Fruit fly (Drosophila melanogaster) whole organism, prepupa: Measurements from ENCODE around the gene wdb.

Experiments
- Blimp-1 ChIP-seq: fragments of 200-800 bp; sonication (Bioruptor generic); optimal IDR thresholded peaks from 3 replicates; lab custom pipeline; 2017; ENCODE audit warnings: missing biosample characterization, missing genetic modification characterization, mild to moderate bottlenecking, moderate library complexity, missing genetic modification reagents
- CG10631 ChIP-seq: fragments of 200-800 bp; sonication (Bioruptor generic); optimal IDR thresholded peaks from 2 replicates; lab custom pipeline; 2016; ENCODE audit warnings: missing biosample characterization, missing genetic modification characterization
- CG11294 ChIP-seq: fragments of 200-800 bp; sonication (Bioruptor generic); IDR thresholded peaks from 2 replicates; pipeline ENCODE4 v1.3.6; 2022; ENCODE audit warnings: missing biosample characterization, missing genetic modification characterization
- CG11762 ChIP-seq: fragments of 200-800 bp; sonication (Bioruptor generic); optimal IDR thresholded peaks from 3 replicates; lab custom pipeline; 2016; ENCODE audit warnings: missing biosample characterization, missing genetic modification characterization; ENCODE audit not compliant: insufficient read depth
- CG11902 ChIP-seq: fragments of 200-800 bp; sonication (Bioruptor generic); optimal IDR thresholded peaks from 3 replicates; lab custom pipeline; 2016; ENCODE audit warnings: missing biosample characterization, missing genetic modification characterization
- CG31627 ChIP-seq: fragments of 200-800 bp; sonication (Bioruptor generic); optimal IDR thresholded peaks from 3 replicates; lab custom pipeline; 2016; ENCODE audit warnings: missing biosample characterization, missing genetic modification characterization
- CG32006 ChIP-seq: fragments of 200-800 bp; sonication (Bioruptor generic); optimal IDR thresholded peaks from 3 replicates; lab custom pipeline; 2017; ENCODE audit warnings: missing biosample characterization, mild to moderate bottlenecking, missing genetic modification characterization
- CG3919 ChIP-seq: fragments of 200-800 bp; sonication (Bioruptor generic); optimal IDR thresholded peaks from 3 replicates; lab custom pipeline; 2016; ENCODE audit warnings: missing biosample characterization, missing genetic modification characterization
- CG4318 ChIP-seq: fragments of 200-800 bp; sonication (Bioruptor generic); optimal IDR thresholded peaks from 3 replicates; lab custom pipeline; 2017; ENCODE audit warnings: missing biosample characterization, mild to moderate bottlenecking, missing genetic modification characterization
- CG6163 ChIP-seq: fragments of 200-800 bp; sonication (Bioruptor generic); IDR thresholded peaks from 3 replicates; pipeline ENCODE4 v1.3.6; 2022; ENCODE audit warnings: missing biosample characterization, missing genetic modification characterization
- CG6792 ChIP-seq: fragments of 200-800 bp; sonication (Bioruptor generic); optimal IDR thresholded peaks from 3 replicates; lab custom pipeline; 2016; ENCODE audit warnings: missing biosample characterization, missing genetic modification characterization
- CG6808 ChIP-seq: fragments of 200-800 bp; sonication (Bioruptor generic); optimal IDR thresholded peaks from 3 replicates; lab custom pipeline; 2017; ENCODE audit warnings: missing biosample characterization, missing genetic modification characterization, mild to moderate bottlenecking, moderate library complexity, missing genetic modification reagents
- CG6854 ChIP-seq: fragments of 200-800 bp; sonication (Bioruptor generic); optimal IDR thresholded peaks from 2 replicates; lab custom pipeline; 2017; ENCODE audit warnings: missing biosample characterization, mild to moderate bottlenecking, missing genetic modification characterization
- CG7368 ChIP-seq: fragments of 200-800 bp; sonication (Bioruptor generic); optimal IDR thresholded peaks from 3 replicates; lab custom pipeline; 2016; ENCODE audit warnings: missing biosample characterization, missing genetic modification characterization
- CG8119 ChIP-seq: fragments of 200-800 bp; sonication (Bioruptor generic); IDR thresholded peaks from 3 replicates; pipeline ENCODE4 v1.3.6; 2022; ENCODE audit warnings: missing biosample characterization, missing genetic modification characterization
- CG8319 ChIP-seq: fragments of 200-800 bp; sonication (Bioruptor generic); optimal IDR thresholded peaks from 3 replicates; lab custom pipeline; 2016; ENCODE audit warnings: missing biosample characterization, missing genetic modification characterization
- CG8632 ChIP-seq: fragments of 200-800 bp; sonication (Bioruptor generic); optimal IDR thresholded peaks from 3 replicates; lab custom pipeline; 2016; ENCODE audit warnings: missing biosample characterization, missing genetic modification characterization
- Eip75B ChIP-seq: fragments of 200-800 bp; sonication (Bioruptor generic); optimal IDR thresholded peaks from 3 replicates; lab custom pipeline; 2016; ENCODE audit warnings: missing biosample characterization, missing genetic modification characterization
- Eip78C ChIP-seq: fragments of 200-800 bp; sonication (Bioruptor generic); peaks from one replicate; lab custom pipeline; 2016; ENCODE audit warnings: missing biosample characterization, missing genetic modification characterization
- Eip93F ChIP-seq: fragments of 200-800 bp; sonication (Bioruptor generic); optimal IDR thresholded peaks from 2 replicates; lab custom pipeline; 2016; ENCODE audit warnings: missing biosample characterization, mild to moderate bottlenecking, missing genetic modification characterization
- Ets21C ChIP-seq: fragments of 200-800 bp; sonication (Bioruptor generic); optimal IDR thresholded peaks from 3 replicates; lab custom pipeline; 2016; ENCODE audit warnings: missing biosample characterization, missing genetic modification characterization
- Gug ChIP-seq: fragments of 200-800 bp; sonication (Bioruptor generic); IDR thresholded peaks from 2 replicates; pipeline ENCODE4 v1.3.6; 2022; ENCODE audit warnings: missing biosample characterization, missing genetic modification characterization
- Hr38 ChIP-seq: sonication (Bioruptor generic); optimal IDR thresholded peaks from 2 replicates; lab custom pipeline; 2016; ENCODE audit warnings: missing biosample characterization, missing genetic modification characterization
- Hr4 ChIP-seq: fragments of 200-800 bp; sonication (Bioruptor generic); optimal IDR thresholded peaks from 3 replicates; lab custom pipeline; 2016; ENCODE audit warnings: missing biosample characterization, missing genetic modification characterization
- Met ChIP-seq: fragments of 200-800 bp; sonication (Bioruptor generic); optimal IDR thresholded peaks from 3 replicates; lab custom pipeline; 2016; ENCODE audit warnings: missing biosample characterization, missing genetic modification characterization
- OdsH ChIP-seq: fragments of 200-800 bp; sonication (Bioruptor generic); optimal IDR thresholded peaks from 3 replicates; lab custom pipeline; 2016; ENCODE audit warnings: missing biosample characterization, missing genetic modification characterization
- Smox ChIP-seq: fragments of 200-800 bp; sonication (Bioruptor generic); optimal IDR thresholded peaks from 3 replicates; lab custom pipeline; 2016; ENCODE audit warnings: missing biosample characterization, missing genetic modification characterization
- Sox14 ChIP-seq: fragments of 200-800 bp; sonication (Bioruptor generic); optimal IDR thresholded peaks from 3 replicates; lab custom pipeline; 2016; ENCODE audit warnings: missing biosample characterization, missing genetic modification characterization
- Sox15 ChIP-seq: fragments of 200-800 bp; sonication (Bioruptor generic); optimal IDR thresholded peaks from 3 replicates; lab custom pipeline; 2016; ENCODE audit warnings: missing biosample characterization, missing genetic modification characterization
- achi ChIP-seq: fragments of 200-800 bp; sonication (Bioruptor generic); optimal IDR thresholded peaks from 3 replicates; lab custom pipeline; 2016; ENCODE audit warnings: missing biosample characterization, missing genetic modification characterization
- acj6 ChIP-seq: fragments of 200-800 bp; sonication (Bioruptor generic); optimal IDR thresholded peaks from 3 replicates; lab custom pipeline; 2016; ENCODE audit warnings: missing biosample characterization, missing genetic modification characterization
- cyc ChIP-seq: fragments of 200-800 bp; sonication (Bioruptor generic); optimal IDR thresholded peaks from 3 replicates; lab custom pipeline; 2016; ENCODE audit warnings: missing biosample characterization, missing genetic modification characterization
- dac ChIP-seq: fragments of 200-800 bp; sonication (Bioruptor generic); optimal IDR thresholded peaks from 2 replicates; lab custom pipeline; 2017; ENCODE audit warnings: missing biosample characterization, mild to moderate bottlenecking, missing genetic modification characterization
- dsx ChIP-seq: fragments of 200-800 bp; optimal IDR thresholded peaks from 3 replicates; lab custom pipeline; 2019; ENCODE audit warnings: missing biosample characterization, mild to moderate bottlenecking, missing genetic modification characterization, moderate library complexity; ENCODE audit not compliant: poor library complexity, severe bottlenecking
- eg ChIP-seq: fragments of 200-800 bp; sonication (Bioruptor generic); IDR thresholded peaks from 3 replicates; pipeline ENCODE4 v1.3.6; 2022; ENCODE audit warnings: missing biosample characterization, missing genetic modification characterization
- esn ChIP-seq: fragments of 200-800 bp; sonication (Bioruptor generic); optimal IDR thresholded peaks from 2 replicates; lab custom pipeline; 2016; ENCODE audit warnings: missing biosample characterization, mild to moderate bottlenecking, missing genetic modification characterization, moderate library complexity
- fd59A ChIP-seq: fragments of 200-800 bp; sonication (Bioruptor generic); optimal IDR thresholded peaks from 2 replicates; lab custom pipeline; 2017; ENCODE audit warnings: missing biosample characterization, mild to moderate bottlenecking, missing genetic modification characterization, missing genetic modification reagents
- lz ChIP-seq: fragments of 200-800 bp; sonication (Bioruptor generic); optimal IDR thresholded peaks from 3 replicates; lab custom pipeline; 2016; ENCODE audit warnings: missing biosample characterization, missing genetic modification characterization
- net ChIP-seq: fragments of 200-800 bp; sonication (Bioruptor generic); optimal IDR thresholded peaks from 3 replicates; lab custom pipeline; 2016; ENCODE audit warnings: missing biosample characterization, missing genetic modification characterization
- salr ChIP-seq, 2 experiments: fragments of 200-800 bp; sonication (Bioruptor generic); optimal IDR thresholded peaks; 3 replicates each; lab custom pipeline; 2016 to 2018; ENCODE audit warnings: missing biosample characterization in 2 of 2, missing genetic modification characterization in 2 of 2, mild to moderate bottlenecking in 1 of 2
- spab ChIP-seq: fragments of 200-800 bp; sonication (Bioruptor generic); optimal IDR thresholded peaks from 2 replicates; lab custom pipeline; 2017; ENCODE audit warnings: missing biosample characterization, mild to moderate bottlenecking, missing genetic modification characterization, missing genetic modification reagents
- svp ChIP-seq: fragments of 200-800 bp; sonication (Bioruptor generic); peaks from one replicate; lab custom pipeline; 2016; ENCODE audit warnings: missing biosample characterization, missing genetic modification characterization
- topi ChIP-seq: fragments of 200-800 bp; sonication (Bioruptor generic); optimal IDR thresholded peaks from 3 replicates; lab custom pipeline; 2016; ENCODE audit warnings: missing biosample characterization, missing genetic modification characterization

Gene wdb

DNA sequence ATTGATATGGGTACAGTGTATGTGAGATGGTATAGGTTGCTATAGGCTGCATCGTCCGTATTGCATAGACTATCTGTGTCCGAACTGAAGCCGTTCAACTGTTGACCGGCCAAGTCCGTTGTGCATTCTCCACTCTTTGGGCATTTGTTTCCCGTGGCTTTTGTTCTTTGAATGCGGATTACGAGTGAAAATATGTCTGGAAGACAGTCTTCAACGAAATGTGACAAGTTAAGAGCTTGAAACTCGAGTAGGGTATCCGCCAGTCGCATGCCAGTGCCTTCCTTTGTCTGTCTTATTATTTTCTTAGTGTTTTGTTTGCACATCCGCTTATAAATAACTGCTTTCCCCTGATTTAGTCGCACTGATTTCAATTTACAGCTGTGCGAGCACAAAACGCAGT is 21.6 kb upstream of the wdb start (continued):
- TF ChIP-seq CG10631 (GFP tag; lab: Kevin White, UChicago) (no peak), Smox (no peak), esn (GFP tag; lab: Kevin White, UChicago) (no peak), CG31627 (no peak), CG6792 (GFP tag; lab: Kevin White, UChicago) (no peak), Hr38 (no peak), salr (GFP tag; optimal IDR thresholded peaks at IDR 0.05; lab: Kevin White, UChicago) (no peak), Gug (0 out of 2 replicates have a peak, but pooled peaks have one; percentile 8), lz (GFP tag; lab: Kevin White, UChicago) (no peak), CG6808 (GFP tag; lab: Kevin White, UChicago) (no peak), net (no peak), achi (GFP tag; lab: Kevin White, UChicago) (no peak), CG3919 (GFP tag; lab: Kevin White, UChicago) (no peak), Sox14 (peak; percentile 23), topi (GFP tag; lab: Kevin White, UChicago) (no peak), CG4318 (no peak), CG6854 (GFP tag; lab: Kevin White, UChicago) (no peak), CG7368 (GFP tag; lab: Kevin White, UChicago) (no peak), fd59A (no peak), svp (GFP tag; lab: Kevin White, UChicago) (peak; percentile 90), CG6163 (GFP tag; lab: Robert Waterston, UW) (0 out of 3 replicates have a peak, but pooled peaks have one; percentile 32)

DNA sequence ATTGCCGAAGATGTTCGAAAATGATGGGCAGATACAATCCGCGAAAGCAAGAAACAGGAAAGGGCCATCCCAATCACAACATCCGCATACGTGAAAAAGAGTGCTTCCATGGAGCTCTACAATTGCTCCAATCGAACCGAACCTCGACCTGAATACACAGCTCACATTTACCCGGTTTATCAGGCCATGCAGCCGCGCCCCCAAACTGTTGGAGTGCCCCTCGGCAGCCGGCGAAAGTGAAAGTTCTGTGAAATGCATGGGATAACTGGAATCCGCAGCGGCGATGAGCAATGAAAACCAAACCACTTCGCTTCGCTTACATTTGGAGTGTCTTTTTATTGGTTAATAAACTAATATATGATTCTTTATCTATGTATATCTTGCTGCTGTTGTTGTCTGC is 15.2 kb upstream of the wdb start:
- no peak for TF ChIP-seq salr (GFP tag; optimal IDR thresholded peaks at IDR 0.05; lab: Kevin White, UChicago)
- TF ChIP-seq CG32006 (GFP tag; lab: Kevin White, UChicago): peak; percentile 13
- TF ChIP-seq CG6854 (GFP tag; lab: Kevin White, UChicago): peak; percentile 72
- peak; percentile 98 for TF ChIP-seq Blimp-1 (GFP tag; lab: Kevin White, UChicago)
- peak; percentile 0 for TF ChIP-seq Eip78C (GFP tag; lab: Kevin White, UChicago)
- no peak for TF ChIP-seq Hr4 (GFP tag; lab: Kevin White, UChicago)
- no peak for TF ChIP-seq acj6
- no peak for TF ChIP-seq spab (GFP tag; lab: Kevin White, UChicago)
- TF ChIP-seq svp (GFP tag; lab: Kevin White, UChicago): peak; percentile 47
- TF ChIP-seq Eip75B: peak; percentile 45

DNA sequence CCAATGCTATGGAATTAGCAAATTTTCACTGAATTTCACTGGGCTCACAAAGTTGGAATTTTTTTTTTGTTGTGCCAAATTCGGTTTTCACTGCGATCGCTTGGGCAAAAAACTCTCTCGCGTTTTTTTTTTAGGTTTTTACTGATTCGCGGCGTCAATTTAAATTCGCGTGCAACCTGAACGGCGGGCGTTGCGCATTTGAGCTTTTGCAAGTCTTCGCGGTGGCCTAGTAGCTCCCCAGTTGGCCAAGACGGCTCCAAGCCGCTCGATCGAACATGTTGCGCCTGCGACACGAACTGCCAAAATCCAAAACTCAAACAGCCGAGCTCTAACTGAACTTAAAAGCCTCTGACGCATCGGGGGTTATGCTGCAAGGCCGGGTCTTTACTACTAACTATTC is 13.9 kb upstream of the wdb start, which contains the start of gene CG5639:
Gene CG5639 (minus strand): TSS at position 152 of the 400 bp plus-strand sequence.
- TF ChIP-seq eg (GFP tag; lab: Robert Waterston, UW): 0 out of 3 replicates have a peak, but pooled peaks have one; percentile 26
- no peak for TF ChIP-seq Eip75B
- peak; percentile 22 for TF ChIP-seq Blimp-1 (GFP tag; lab: Kevin White, UChicago)
- TF ChIP-seq Eip78C (GFP tag; lab: Kevin White, UChicago): peak; percentile 41

DNA sequence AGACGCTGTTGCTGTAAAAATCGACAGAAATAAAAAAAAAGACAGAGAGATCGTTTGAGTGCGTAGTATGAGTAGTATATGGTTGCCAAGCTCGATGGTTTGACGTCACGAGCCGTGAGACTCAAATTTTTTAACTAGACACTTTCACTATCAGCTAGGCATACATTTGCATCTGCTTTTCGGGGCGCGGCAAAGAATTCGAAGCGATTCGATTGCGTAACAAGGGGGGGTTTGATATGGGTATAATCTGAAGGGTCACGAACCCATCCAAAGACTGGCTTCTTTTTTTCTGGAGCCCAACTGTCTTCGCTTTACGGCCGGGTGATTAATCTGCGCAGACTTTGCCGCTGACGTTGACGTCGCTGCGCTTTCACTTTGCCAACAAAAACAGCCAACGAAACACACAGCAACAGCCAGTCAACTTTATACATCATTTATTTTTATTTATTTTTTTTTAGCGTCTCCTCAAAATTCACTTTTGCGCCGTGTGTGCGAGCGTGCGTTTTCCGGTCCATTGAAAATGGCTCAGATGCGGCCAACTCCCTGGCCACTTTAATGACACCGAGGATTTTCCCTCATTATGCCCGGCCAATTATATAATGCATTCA is 11.6 kb upstream of the wdb start:
- TF ChIP-seq Eip93F (GFP tag; lab: Kevin White, UChicago): no peak
- no peak for TF ChIP-seq CG11294
- no peak for TF ChIP-seq CG8119
- peak; percentile 59 for TF ChIP-seq svp (GFP tag; lab: Kevin White, UChicago)
- TF ChIP-seq Blimp-1 (GFP tag; lab: Kevin White, UChicago): peak; percentile 37
- TF ChIP-seq esn (GFP tag; lab: Kevin White, UChicago): no peak
- TF ChIP-seq CG6808 (GFP tag; lab: Kevin White, UChicago): no peak

DNA sequence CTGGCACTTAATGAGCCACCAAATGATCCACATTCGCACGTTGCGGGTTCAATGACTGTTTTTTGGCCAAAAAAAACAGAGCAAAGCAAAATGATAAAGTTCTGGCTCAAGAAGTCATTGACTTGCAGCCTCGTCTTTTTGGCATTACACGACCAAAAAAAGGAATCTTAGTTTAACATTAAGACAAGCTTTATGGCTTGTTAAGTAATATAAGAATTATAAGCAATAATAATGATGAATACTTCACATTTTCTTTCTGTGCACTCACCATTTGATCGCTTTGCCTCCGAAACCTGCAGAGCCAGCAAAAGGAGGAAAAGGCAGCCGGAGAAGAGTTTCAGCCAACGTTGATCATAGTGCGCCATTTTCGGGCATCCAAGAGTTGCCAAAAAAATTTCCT is 11.1 kb upstream of the wdb start:
- TF ChIP-seq OdsH (no peak), CG11762 (GFP tag; lab: Kevin White, UChicago) (no peak), Blimp-1 (GFP tag; lab: Kevin White, UChicago) (no peak), CG6163 (GFP tag; lab: Robert Waterston, UW) (no peak), CG6792 (GFP tag; lab: Kevin White, UChicago) (peak; percentile 41), lz (GFP tag; lab: Kevin White, UChicago) (peak; percentile 76), Met (GFP tag; lab: Kevin White, UChicago) (peak; percentile 80), Gug (no peak), Eip78C (GFP tag; lab: Kevin White, UChicago) (no peak), spab (GFP tag; lab: Kevin White, UChicago) (no peak), CG11902 (no peak), acj6 (no peak), Sox15 (GFP tag; lab: Kevin White, UChicago) (no peak), dsx (GFP tag; lab: Kevin White, UChicago) (no peak), CG8632 (GFP tag; lab: Kevin White, UChicago) (no peak), CG8319 (no peak), Ets21C (peak; percentile 47), cyc (GFP tag; lab: Kevin White, UChicago) (peak; percentile 60), net (peak; percentile 6), dac (no peak), Smox (peak; percentile 79)
